Fruit fly (Drosophila melanogaster): ENCODE measurements around the gene tey.

The tey gene

dm6 chr3L:19632766-19633632, 30.9 kb downstream of the tey start (continued):
- TF ChIP-seq B-H2 (GFP tag; optimal IDR thresholded peaks at IDR 0.05) (peak; percentile 40), CG6175 (GFP tag; IDR thresholded peaks at IDR 0.05) (peak; percentile 64; the same call in 2 of the 3 replicates), Ravus (GFP tag; IDR thresholded peaks at IDR 0.05) (no peak; the same call in 1 of the 2 replicates), CG17829 (tag; optimal IDR thresholded peaks at IDR 0.05) (peak; percentile 53), CG8281 (tag; optimal IDR thresholded peaks at IDR 0.05) (no peak), Trl (optimal IDR thresholded peaks at IDR 0.05) (peak; percentile 71 to 79), Trl (GFP tag; optimal IDR thresholded peaks at IDR 0.05) (no peak), CG18764 (GFP tag; optimal IDR thresholded peaks at IDR 0.05) (no peak), CG30403 (GFP tag; optimal IDR thresholded peaks at IDR 0.05) (peak; percentile 34), D (optimal IDR thresholded peaks at IDR 0.05) (no peak), D (GFP tag; optimal IDR thresholded peaks at IDR 0.05) (no peak), Poxn (GFP tag; IDR thresholded peaks at IDR 0.05) (peak; percentile 38; the same call in 1 of the 2 replicates), da (GFP tag; optimal IDR thresholded peaks at IDR 0.05) (no peak), Scr (GFP tag; IDR thresholded peaks at IDR 0.05; ENCODE audit: partially characterized antibody) (no peak), Gsc (GFP tag; IDR thresholded peaks at IDR 0.05) (no peak), E2f1 (GFP tag; IDR thresholded peaks at IDR 0.05) (peak; percentile 55; the same call in 1 of the 2 replicates), D19A (tag; optimal IDR thresholded peaks at IDR 0.05) (peak; percentile 37), CG10209 (GFP tag; optimal IDR thresholded peaks at IDR 0.05) (peak; percentile 59), dmrt11E (tag; optimal IDR thresholded peaks at IDR 0.05) (no peak)

dm6 chr3L:19631867-19632266, 32.0 kb downstream of the tey start:
- no peak for TF ChIP-seq h (optimal IDR thresholded peaks at IDR 0.05)
- TF ChIP-seq CG12236 (GFP tag; optimal IDR thresholded peaks at IDR 0.05) = no peak
- TF ChIP-seq CG10321 (GFP tag; IDR thresholded peaks at IDR 0.05) = peak; percentile 45; the same call in 1 of the 2 replicates
- TF ChIP-seq CG13894 (tag; optimal IDR thresholded peaks at IDR 0.05) = no peak
- peak; percentile 17 for TF ChIP-seq sens (GFP tag)
- TF ChIP-seq CG16813 (GFP tag; IDR thresholded peaks at IDR 0.05; ENCODE audit: partially characterized antibody) = no peak
- no peak for TF ChIP-seq CG4424 (GFP tag; optimal IDR thresholded peaks at IDR 0.05)

- TF ChIP-seq Mes4 (GFP tag; optimal IDR thresholded peaks at IDR 0.05) (no peak), CG6683 (GFP tag; optimal IDR thresholded peaks at IDR 0.05) (no peak), scrt (GFP tag; optimal IDR thresholded peaks at IDR 0.05) (no peak), crol (GFP tag; IDR thresholded peaks at IDR 0.05) (peak; percentile 74), bbx (GFP tag; IDR thresholded peaks at IDR 0.05; ENCODE audit: partially characterized antibody) (peak; percentile 32; the same call in 1 of the 2 replicates), B-H2 (GFP tag; optimal IDR thresholded peaks at IDR 0.05) (peak; percentile 11), D19A (tag; optimal IDR thresholded peaks at IDR 0.05) (no peak), CG17568 (GFP tag; optimal IDR thresholded peaks at IDR 0.05) (no peak), schlank (tag; optimal IDR thresholded peaks at IDR 0.05) (peak; percentile 14), pan (optimal IDR thresholded peaks at IDR 0.05) (no peak), pan (GFP tag; optimal IDR thresholded peaks at IDR 0.05 in 1 of 2, IDR thresholded peaks at IDR 0.05 in 1 of 2) (peak in 1 of 2 experiments; percentile 31), cato (GFP tag; optimal IDR thresholded peaks at IDR 0.05; ENCODE audit: borderline replicate concordance) (no peak), Hsf (GFP tag; optimal IDR thresholded peaks at IDR 0.05) (no peak), Rfx (GFP tag; IDR thresholded peaks at IDR 0.05) (0 out of 2 replicates have a peak, but pooled peaks have one; percentile 13), Atf6 (GFP tag; IDR thresholded peaks at IDR 0.05) (peak; percentile 25; the same call in 1 of the 2 replicates), lab (GFP tag; optimal IDR thresholded peaks at IDR 0.05) (peak; percentile 80), CG34224 (GFP tag; IDR thresholded peaks at IDR 0.05; ENCODE audit: partially characterized antibody) (no peak), pho (GFP tag; optimal IDR thresholded peaks at IDR 0.05) (peak; percentile 3), NFAT (GFP tag; IDR thresholded peaks at IDR 0.05) (0 out of 2 replicates have a peak, but pooled peaks have one; percentile 22), Xrp1 (GFP tag; IDR thresholded peaks at IDR 0.05) (0 out of 2 replicates have a peak, but pooled peaks have one; percentile 18), CG4707 (GFP tag; optimal IDR thresholded peaks at IDR 0.05) (peak; percentile 3), Ssrp (tag; optimal IDR thresholded peaks at IDR 0.05) (no peak), pzg (GFP tag; optimal IDR thresholded peaks at IDR 0.05) (no peak), Pdp1 (GFP tag; optimal IDR thresholded peaks at IDR 0.05) (no peak)
These were observed 33.2 kb downstream of the tey start for dm6 chr3L:19630701-19631100.
